Fruit fly (Drosophila melanogaster): ENCODE results near the gene CG45075.

CG45075 gene

dm6 chr2L:6087685-6088084 lies 3.5 kb upstream of the CG45075 start:
- TF ChIP-seq noc (tag; optimal IDR thresholded peaks at IDR 0.05), result no peak

- peak; percentile 65 for TF ChIP-seq noc (tag; optimal IDR thresholded peaks at IDR 0.05)
Observed at dm6 chr2L:6088371-6089365, 2.5 kb upstream of the CG45075 start.

DNA sequence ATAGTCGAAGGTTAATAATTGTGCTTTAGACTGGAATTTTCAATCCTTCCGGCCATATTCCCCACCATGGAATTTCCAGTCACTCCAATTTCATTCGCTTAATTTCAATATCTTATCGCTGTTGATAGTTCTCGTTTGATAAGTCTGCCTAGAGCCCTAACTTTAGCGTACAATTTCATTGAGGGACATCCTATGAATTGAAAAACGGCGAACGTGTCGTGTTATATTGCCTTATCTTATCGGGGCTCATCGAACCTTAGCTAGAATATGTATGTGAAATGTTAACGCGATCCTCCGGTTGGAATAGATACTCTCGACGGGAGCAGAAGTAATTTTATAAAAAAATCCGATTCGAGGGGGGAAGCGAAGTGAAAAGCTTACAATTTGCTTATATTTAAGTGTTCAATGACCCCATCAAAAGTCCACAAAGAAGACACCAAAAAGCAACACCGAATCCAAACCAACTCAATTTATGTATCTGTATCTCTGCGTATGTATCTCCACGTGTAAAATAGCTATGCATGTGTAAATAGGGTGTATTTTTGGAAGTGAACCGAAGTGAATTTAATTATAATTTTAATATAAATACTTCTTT lies 1.5 kb upstream of the CG45075 start:
- no peak for TF ChIP-seq noc (tag; optimal IDR thresholded peaks at IDR 0.05)

DNA sequence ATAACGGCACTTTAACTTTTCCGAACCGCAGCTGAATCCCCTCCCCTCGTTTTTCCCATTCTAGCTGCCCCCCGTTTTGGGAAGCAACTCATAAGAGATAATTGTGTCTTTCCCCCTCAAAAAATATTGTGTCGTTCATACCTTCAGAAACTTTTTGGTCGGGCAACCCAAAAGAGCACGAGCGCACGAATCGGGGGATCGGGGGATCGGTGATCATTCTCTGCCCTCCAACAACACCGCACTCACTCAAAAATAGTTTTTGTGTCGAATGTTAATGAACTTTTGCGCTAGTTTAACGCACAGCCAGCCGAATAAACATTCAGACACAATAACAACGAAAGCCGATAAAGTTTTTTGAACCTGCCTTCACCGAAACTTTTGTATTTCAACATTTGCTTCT lies 847 bp upstream of the CG45075 start:
- peak; percentile 22 for TF ChIP-seq noc (tag; optimal IDR thresholded peaks at IDR 0.05)

dm6 chr2L:6092300-6092699 lies 1.1 kb downstream of the CG45075 start:
- no peak for TF ChIP-seq noc (tag; optimal IDR thresholded peaks at IDR 0.05)

DNA sequence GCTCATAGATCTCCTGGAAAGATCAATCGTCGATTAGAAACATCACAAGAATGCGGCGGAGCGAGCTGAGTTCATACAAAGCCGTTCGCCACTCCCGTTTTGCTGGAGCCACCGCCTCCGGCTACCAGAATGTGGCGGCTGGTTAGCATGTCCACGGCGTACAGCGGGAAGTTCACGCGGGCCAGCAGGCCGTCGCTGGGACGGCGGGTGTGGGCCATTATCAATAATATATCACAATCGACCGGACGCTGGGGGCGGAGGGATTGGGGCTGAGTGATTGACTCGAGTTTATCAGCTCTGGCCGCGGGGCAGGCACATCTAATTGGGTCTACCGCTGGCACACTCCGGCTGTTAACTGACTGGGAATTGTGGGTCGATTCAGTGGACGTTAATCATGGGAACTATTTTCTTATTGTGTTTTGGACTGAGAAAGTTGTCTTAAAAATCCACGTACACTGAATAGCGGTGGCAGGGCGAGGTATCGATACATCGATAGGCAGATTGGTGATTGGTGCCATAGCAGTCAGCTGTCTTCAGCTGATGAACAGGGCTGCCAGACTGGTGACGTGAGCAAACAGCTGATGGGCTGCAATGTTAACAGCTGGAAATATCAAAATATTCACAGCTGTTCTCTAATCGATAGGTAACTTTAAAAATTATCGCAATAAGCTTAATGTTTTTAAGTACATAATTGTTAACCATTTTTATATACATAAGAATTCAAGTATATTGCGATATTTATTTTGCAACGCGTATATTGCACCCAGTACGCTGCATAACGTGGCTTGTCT lies 7.5 kb downstream of the CG45075 start, which contains the start of gene CG9175:
Gene CG9175, minus strand, starts transcription at position 488 of the 791 bp plus-strand sequence.
- peak; percentile 56 for TF ChIP-seq noc (tag; optimal IDR thresholded peaks at IDR 0.05)

dm6 chr2L:6099270-6099644 lies 8.0 kb downstream of the CG45075 start:
- TF ChIP-seq noc (tag; optimal IDR thresholded peaks at IDR 0.05), result no peak

DNA sequence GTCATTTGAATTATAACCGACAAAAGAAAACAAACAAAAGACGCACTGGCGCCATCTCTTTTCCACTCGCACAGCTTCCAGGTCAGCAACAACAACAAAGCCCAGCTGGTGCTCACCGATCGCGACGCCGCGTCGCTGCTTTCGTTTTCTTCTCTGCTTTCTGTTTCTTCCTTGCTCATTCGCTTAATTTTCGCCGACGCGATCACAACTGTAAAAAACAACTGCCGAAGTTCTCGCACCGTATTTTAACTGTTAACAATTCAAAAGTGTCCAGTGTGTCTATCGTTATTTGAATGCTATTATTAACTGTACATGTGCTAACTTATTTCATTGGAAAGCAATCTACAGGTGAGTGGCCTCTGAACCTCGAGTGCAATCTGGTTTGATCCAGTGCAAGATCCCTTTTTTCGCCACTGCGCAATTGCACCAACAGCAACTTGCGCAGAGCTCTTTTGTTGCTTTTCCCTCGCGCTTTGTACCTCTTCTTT lies 9.0 kb downstream of the CG45075 start, which contains the start of gene stai:
Gene stai, plus strand, starts transcription at position 176 of the 488 bp plus-strand sequence.
- no peak for TF ChIP-seq noc (tag; optimal IDR thresholded peaks at IDR 0.05)

DNA sequence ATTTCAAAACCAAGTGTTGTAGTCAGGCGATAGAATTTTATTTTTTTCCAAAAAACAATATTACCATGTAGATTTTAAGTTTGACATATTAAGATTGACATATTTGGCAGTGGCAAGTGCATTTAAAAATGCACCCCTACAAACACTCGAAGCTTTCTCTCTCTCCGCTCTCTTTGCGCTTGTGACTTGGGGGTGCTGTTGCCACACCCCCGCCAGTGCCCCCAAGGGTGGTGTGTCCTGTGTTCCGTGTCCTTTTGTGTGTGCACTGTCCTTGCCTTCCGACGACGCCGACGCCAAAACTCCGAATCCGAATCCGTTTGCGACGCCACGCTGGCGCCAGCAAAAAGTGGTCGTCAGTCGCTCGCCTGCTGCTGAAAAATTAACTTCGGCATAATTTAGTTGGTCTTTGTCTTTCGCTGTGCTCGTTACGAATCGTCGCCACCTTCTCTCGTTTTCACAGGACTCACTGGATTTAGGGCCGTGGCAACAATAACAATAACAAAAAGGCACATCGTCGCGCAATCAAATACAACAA lies 18.2 kb downstream of the CG45075 start:
- TF ChIP-seq noc (tag; optimal IDR thresholded peaks at IDR 0.05), result no peak

dm6 chr2L:6110781-6111180 lies 19.6 kb downstream of the CG45075 start:
- no peak for TF ChIP-seq noc (tag; optimal IDR thresholded peaks at IDR 0.05)

DNA sequence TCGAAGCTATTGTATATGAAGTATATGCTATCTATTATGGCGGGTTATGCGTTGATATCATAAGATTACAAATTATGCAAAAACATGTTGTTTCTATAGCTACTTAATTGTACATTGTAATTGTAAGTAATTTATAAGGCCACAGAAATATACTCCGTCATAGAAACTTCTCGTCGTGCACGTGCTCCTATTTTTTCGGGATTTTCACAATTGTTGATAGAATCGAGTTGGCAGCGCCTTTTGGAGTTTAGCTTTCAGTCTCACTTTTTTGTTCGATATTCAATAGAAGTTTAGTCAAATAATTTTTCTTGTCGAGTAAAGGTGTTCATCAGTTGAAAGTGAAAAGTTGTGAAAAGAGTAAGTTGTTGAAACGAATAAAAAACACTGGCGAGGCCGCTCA lies 27.0 kb downstream of the CG45075 start, which contains the start of gene CG31642:
Gene CG31642, plus strand, starts transcription at position 301 of the 400 bp plus-strand sequence.
- TF ChIP-seq noc (tag; optimal IDR thresholded peaks at IDR 0.05), result no peak

dm6 chr2L:6124815-6125214 lies 33.6 kb downstream of the CG45075 start, which contains the start of gene Arpc4:
Gene Arpc4, plus strand, starts transcription at chr2L:6125132.
- no peak for TF ChIP-seq noc (tag; optimal IDR thresholded peaks at IDR 0.05)

dm6 chr2L:6127478-6127877 lies 36.3 kb downstream of the CG45075 start, which contains the start of gene WDR79:
Gene WDR79, minus strand, starts transcription at chr2L:6127775.
- no peak for TF ChIP-seq noc (tag; optimal IDR thresholded peaks at IDR 0.05)

dm6 chr2L:6130522-6131073 lies 39.4 kb downstream of the CG45075 start, which contains the start of the genes B9d2, tctn and CG9222:
Gene B9d2, minus strand, starts transcription at chr2L:6130651.
Gene tctn, minus strand, starts transcription at chr2L:6130651.
Gene CG9222, plus strand, starts transcription at chr2L:6131023.
- TF ChIP-seq noc (tag; optimal IDR thresholded peaks at IDR 0.05), result no peak

DNA sequence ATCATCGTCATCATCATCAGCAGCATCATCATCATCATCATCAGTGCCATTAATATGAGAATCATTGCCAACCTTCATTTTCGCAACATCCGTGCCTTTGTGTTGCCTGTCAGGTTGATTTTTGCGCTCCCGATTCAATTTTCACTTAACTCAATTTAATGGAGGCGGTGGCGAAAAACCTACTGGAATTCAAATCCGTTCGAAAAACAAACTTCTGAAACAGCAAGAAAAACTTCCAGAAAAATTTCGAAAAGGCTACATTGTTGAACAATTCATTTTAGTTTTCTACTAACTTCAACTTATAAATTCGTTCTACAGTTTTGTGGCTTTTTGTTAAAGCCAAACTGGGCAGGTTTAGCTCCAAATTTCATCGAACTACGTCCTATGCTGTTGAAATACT lies 47.9 kb downstream of the CG45075 start, which contains the start of gene CG13991:
Gene CG13991, plus strand, starts transcription at position 301 of the 400 bp plus-strand sequence.
- TF ChIP-seq noc (tag; optimal IDR thresholded peaks at IDR 0.05), result no peak

Measured in whole organism, larva.